Fruit fly (Drosophila melanogaster) whole organism, prepupa: ENCODE data around the gene ERp44.

Experiments
- Blimp-1 ChIP-seq: fragments of 200-800 bp; sonication (Bioruptor generic); optimal IDR thresholded peaks from 3 replicates; lab custom pipeline; 2017; ENCODE audit warnings: missing biosample characterization, missing genetic modification characterization, mild to moderate bottlenecking, moderate library complexity, missing genetic modification reagents
- CG10631 ChIP-seq: fragments of 200-800 bp; sonication (Bioruptor generic); optimal IDR thresholded peaks from 2 replicates; lab custom pipeline; 2016; ENCODE audit warnings: missing biosample characterization, missing genetic modification characterization
- CG10669 ChIP-seq: fragments of 200-800 bp; sonication (Bioruptor generic); optimal IDR thresholded peaks from 3 replicates; lab custom pipeline; 2018; ENCODE audit warnings: missing biosample characterization, mild to moderate bottlenecking, missing genetic modification characterization, moderate library complexity
- CG11294 ChIP-seq: fragments of 200-800 bp; sonication (Bioruptor generic); IDR thresholded peaks from 2 replicates; pipeline ENCODE4 v1.3.6; 2022; ENCODE audit warnings: missing biosample characterization, missing genetic modification characterization
- CG11902 ChIP-seq: fragments of 200-800 bp; sonication (Bioruptor generic); optimal IDR thresholded peaks from 3 replicates; lab custom pipeline; 2016; ENCODE audit warnings: missing biosample characterization, missing genetic modification characterization
- CG1621 ChIP-seq: fragments of 200-800 bp; sonication (Bioruptor generic); optimal IDR thresholded peaks from 3 replicates; lab custom pipeline; 2018; ENCODE audit warnings: missing biosample characterization, mild to moderate bottlenecking, missing genetic modification characterization
- CG16779 ChIP-seq: fragments of 200-800 bp; sonication (Bioruptor generic); optimal IDR thresholded peaks from 3 replicates; lab custom pipeline; 2017; ENCODE audit warnings: missing biosample characterization, mild to moderate bottlenecking, missing genetic modification characterization
- CG31627 ChIP-seq: fragments of 200-800 bp; sonication (Bioruptor generic); optimal IDR thresholded peaks from 3 replicates; lab custom pipeline; 2016; ENCODE audit warnings: missing biosample characterization, missing genetic modification characterization
- CG32006 ChIP-seq: fragments of 200-800 bp; sonication (Bioruptor generic); optimal IDR thresholded peaks from 3 replicates; lab custom pipeline; 2017; ENCODE audit warnings: missing biosample characterization, mild to moderate bottlenecking, missing genetic modification characterization
- CG34406 ChIP-seq: fragments of 200-800 bp; sonication (Bioruptor generic); optimal IDR thresholded peaks from 3 replicates; lab custom pipeline; 2016; ENCODE audit warnings: missing biosample characterization, missing genetic modification characterization
- CG3919 ChIP-seq: fragments of 200-800 bp; sonication (Bioruptor generic); optimal IDR thresholded peaks from 3 replicates; lab custom pipeline; 2016; ENCODE audit warnings: missing biosample characterization, missing genetic modification characterization
- CG4318 ChIP-seq: fragments of 200-800 bp; sonication (Bioruptor generic); optimal IDR thresholded peaks from 3 replicates; lab custom pipeline; 2017; ENCODE audit warnings: missing biosample characterization, mild to moderate bottlenecking, missing genetic modification characterization
- CG6163 ChIP-seq: fragments of 200-800 bp; sonication (Bioruptor generic); IDR thresholded peaks from 3 replicates; pipeline ENCODE4 v1.3.6; 2022; ENCODE audit warnings: missing biosample characterization, missing genetic modification characterization
- CG6276 ChIP-seq: fragments of 200-800 bp; sonication (Bioruptor generic); optimal IDR thresholded peaks from 2 replicates; lab custom pipeline; 2017; ENCODE audit warnings: missing biosample characterization, mild to moderate bottlenecking, missing genetic modification characterization
- CG6792 ChIP-seq: fragments of 200-800 bp; sonication (Bioruptor generic); optimal IDR thresholded peaks from 3 replicates; lab custom pipeline; 2016; ENCODE audit warnings: missing biosample characterization, missing genetic modification characterization
- CG6854 ChIP-seq: fragments of 200-800 bp; sonication (Bioruptor generic); optimal IDR thresholded peaks from 2 replicates; lab custom pipeline; 2017; ENCODE audit warnings: missing biosample characterization, mild to moderate bottlenecking, missing genetic modification characterization
- CG7368 ChIP-seq: fragments of 200-800 bp; sonication (Bioruptor generic); optimal IDR thresholded peaks from 3 replicates; lab custom pipeline; 2016; ENCODE audit warnings: missing biosample characterization, missing genetic modification characterization
- CG8119 ChIP-seq: fragments of 200-800 bp; sonication (Bioruptor generic); IDR thresholded peaks from 3 replicates; pipeline ENCODE4 v1.3.6; 2022; ENCODE audit warnings: missing biosample characterization, missing genetic modification characterization
- CG8319 ChIP-seq: fragments of 200-800 bp; sonication (Bioruptor generic); optimal IDR thresholded peaks from 3 replicates; lab custom pipeline; 2016; ENCODE audit warnings: missing biosample characterization, missing genetic modification characterization
- CG8632 ChIP-seq: fragments of 200-800 bp; sonication (Bioruptor generic); optimal IDR thresholded peaks from 3 replicates; lab custom pipeline; 2016; ENCODE audit warnings: missing biosample characterization, missing genetic modification characterization
- Eip75B ChIP-seq: fragments of 200-800 bp; sonication (Bioruptor generic); optimal IDR thresholded peaks from 3 replicates; lab custom pipeline; 2016; ENCODE audit warnings: missing biosample characterization, missing genetic modification characterization
- Eip93F ChIP-seq: fragments of 200-800 bp; sonication (Bioruptor generic); optimal IDR thresholded peaks from 2 replicates; lab custom pipeline; 2016; ENCODE audit warnings: missing biosample characterization, mild to moderate bottlenecking, missing genetic modification characterization
- Ets21C ChIP-seq: fragments of 200-800 bp; sonication (Bioruptor generic); optimal IDR thresholded peaks from 3 replicates; lab custom pipeline; 2016; ENCODE audit warnings: missing biosample characterization, missing genetic modification characterization
- Ets96B ChIP-seq: fragments of 200-800 bp; optimal IDR thresholded peaks from 2 replicates; lab custom pipeline; 2019; ENCODE audit warnings: missing biosample characterization, mild to moderate bottlenecking, missing genetic modification characterization, moderate library complexity
- Gug ChIP-seq: fragments of 200-800 bp; sonication (Bioruptor generic); IDR thresholded peaks from 2 replicates; pipeline ENCODE4 v1.3.6; 2022; ENCODE audit warnings: missing biosample characterization, missing genetic modification characterization
- Hr4 ChIP-seq: fragments of 200-800 bp; sonication (Bioruptor generic); optimal IDR thresholded peaks from 3 replicates; lab custom pipeline; 2016; ENCODE audit warnings: missing biosample characterization, missing genetic modification characterization
- Lpt ChIP-seq: fragments of 200-800 bp; sonication (Bioruptor generic); optimal IDR thresholded peaks from 3 replicates; lab custom pipeline; 2016; ENCODE audit warnings: missing biosample characterization, missing genetic modification characterization
- Met ChIP-seq: fragments of 200-800 bp; sonication (Bioruptor generic); optimal IDR thresholded peaks from 3 replicates; lab custom pipeline; 2016; ENCODE audit warnings: missing biosample characterization, missing genetic modification characterization
- OdsH ChIP-seq: fragments of 200-800 bp; sonication (Bioruptor generic); optimal IDR thresholded peaks from 3 replicates; lab custom pipeline; 2016; ENCODE audit warnings: missing biosample characterization, missing genetic modification characterization
- Smox ChIP-seq: fragments of 200-800 bp; sonication (Bioruptor generic); optimal IDR thresholded peaks from 3 replicates; lab custom pipeline; 2016; ENCODE audit warnings: missing biosample characterization, missing genetic modification characterization
- Sox102F ChIP-seq: fragments of 200-800 bp; sonication (Bioruptor generic); optimal IDR thresholded peaks from 2 replicates; lab custom pipeline; 2016; ENCODE audit warnings: missing biosample characterization, mild to moderate bottlenecking, missing genetic modification characterization
- Sox15 ChIP-seq: fragments of 200-800 bp; sonication (Bioruptor generic); optimal IDR thresholded peaks from 3 replicates; lab custom pipeline; 2016; ENCODE audit warnings: missing biosample characterization, missing genetic modification characterization
- achi ChIP-seq: fragments of 200-800 bp; sonication (Bioruptor generic); optimal IDR thresholded peaks from 3 replicates; lab custom pipeline; 2016; ENCODE audit warnings: missing biosample characterization, missing genetic modification characterization
- dac ChIP-seq: fragments of 200-800 bp; sonication (Bioruptor generic); optimal IDR thresholded peaks from 2 replicates; lab custom pipeline; 2017; ENCODE audit warnings: missing biosample characterization, mild to moderate bottlenecking, missing genetic modification characterization
- dsx ChIP-seq: fragments of 200-800 bp; optimal IDR thresholded peaks from 3 replicates; lab custom pipeline; 2019; ENCODE audit warnings: missing biosample characterization, mild to moderate bottlenecking, missing genetic modification characterization, moderate library complexity; ENCODE audit not compliant: poor library complexity, severe bottlenecking
- eg ChIP-seq: fragments of 200-800 bp; sonication (Bioruptor generic); IDR thresholded peaks from 3 replicates; pipeline ENCODE4 v1.3.6; 2022; ENCODE audit warnings: missing biosample characterization, missing genetic modification characterization
- esn ChIP-seq: fragments of 200-800 bp; sonication (Bioruptor generic); optimal IDR thresholded peaks from 2 replicates; lab custom pipeline; 2016; ENCODE audit warnings: missing biosample characterization, mild to moderate bottlenecking, missing genetic modification characterization, moderate library complexity
- fd59A ChIP-seq: fragments of 200-800 bp; sonication (Bioruptor generic); optimal IDR thresholded peaks from 2 replicates; lab custom pipeline; 2017; ENCODE audit warnings: missing biosample characterization, mild to moderate bottlenecking, missing genetic modification characterization, missing genetic modification reagents
- fd85E ChIP-seq: fragments of 200-800 bp; sonication (Bioruptor generic); optimal IDR thresholded peaks from 3 replicates; lab custom pipeline; 2016; ENCODE audit warnings: missing biosample characterization, missing genetic modification characterization
- fkh ChIP-seq: fragments of 200-800 bp; sonication (Bioruptor generic); optimal IDR thresholded peaks from 3 replicates; lab custom pipeline; 2017; ENCODE audit warnings: missing biosample characterization, mild to moderate bottlenecking, missing genetic modification characterization, moderate library complexity
- lz ChIP-seq: fragments of 200-800 bp; sonication (Bioruptor generic); optimal IDR thresholded peaks from 3 replicates; lab custom pipeline; 2016; ENCODE audit warnings: missing biosample characterization, missing genetic modification characterization
- net ChIP-seq: fragments of 200-800 bp; sonication (Bioruptor generic); optimal IDR thresholded peaks from 3 replicates; lab custom pipeline; 2016; ENCODE audit warnings: missing biosample characterization, missing genetic modification characterization
- pdm3 ChIP-seq: fragments of 200-800 bp; sonication (Bioruptor generic); optimal IDR thresholded peaks from 3 replicates; lab custom pipeline; 2016; ENCODE audit warnings: missing biosample characterization, missing genetic modification characterization
- salr ChIP-seq, 2 experiments: fragments of 200-800 bp; sonication (Bioruptor generic); optimal IDR thresholded peaks; 3 replicates each; lab custom pipeline; 2016 to 2018; ENCODE audit warnings: missing biosample characterization in 2 of 2, missing genetic modification characterization in 2 of 2, mild to moderate bottlenecking in 1 of 2
- spab ChIP-seq: fragments of 200-800 bp; sonication (Bioruptor generic); optimal IDR thresholded peaks from 2 replicates; lab custom pipeline; 2017; ENCODE audit warnings: missing biosample characterization, mild to moderate bottlenecking, missing genetic modification characterization, missing genetic modification reagents
- ss ChIP-seq, 2 experiments: fragments of 200-800 bp; sonication (Bioruptor generic); optimal IDR thresholded peaks; 2 replicates in 1 of 2; 3 replicates in 1 of 2; lab custom pipeline; 2017 to 2018; ENCODE audit warnings: mild to moderate bottlenecking in 2 of 2, missing biosample characterization in 2 of 2, missing genetic modification characterization in 2 of 2, moderate library complexity in 1 of 2
- svp ChIP-seq: fragments of 200-800 bp; sonication (Bioruptor generic); peaks from one replicate; lab custom pipeline; 2016; ENCODE audit warnings: missing biosample characterization, missing genetic modification characterization
- vri ChIP-seq: fragments of 200-800 bp; sonication (Bioruptor generic); optimal IDR thresholded peaks from 3 replicates; lab custom pipeline; 2016; ENCODE audit warnings: missing biosample characterization, mild to moderate bottlenecking, missing genetic modification characterization

The ERp44 gene

dm6 chrX:16297618-16298017, at the start of gene ERp44:
Gene ERp44 (minus strand): TSS chrX:16297718.
- no peak for TF ChIP-seq CG8119 (GFP tag; lab: Robert Waterston, UW)
- TF ChIP-seq CG6163 (GFP tag; lab: Robert Waterston, UW) = no peak
- no peak for TF ChIP-seq Sox102F (GFP tag; lab: Kevin White, UChicago)
- TF ChIP-seq CG8319 (GFP tag; lab: Kevin White, UChicago) = no peak
- TF ChIP-seq CG6276 (GFP tag; lab: Kevin White, UChicago) = no peak

dm6 chrX:16335107-16335642, 37.7 kb upstream of the ERp44 start:
- TF ChIP-seq CG31627 (GFP tag; lab: Kevin White, UChicago) (peak; percentile 75), salr (GFP tag; optimal IDR thresholded peaks at IDR 0.05; lab: Kevin White, UChicago) (peak; percentile 35 to 81), CG6163 (GFP tag; lab: Robert Waterston, UW) (peak; percentile 86), fd59A (GFP tag; lab: Kevin White, UChicago) (peak; percentile 35), CG32006 (peak; percentile 81), ss (GFP tag; optimal IDR thresholded peaks at IDR 0.05; lab: Kevin White, UChicago) (peak; percentile 25 to 62), CG10631 (GFP tag; lab: Kevin White, UChicago) (peak; percentile 70), CG7368 (peak; percentile 73), svp (GFP tag; lab: Kevin White, UChicago) (peak; percentile 86), CG8632 (GFP tag; lab: Kevin White, UChicago) (peak; percentile 76), lz (peak; percentile 77), achi (peak; percentile 80), spab (peak; percentile 31), Eip75B (peak; percentile 76), pdm3 (GFP tag; lab: Kevin White, UChicago) (peak; percentile 84), Ets21C (GFP tag; lab: Kevin White, UChicago) (peak; percentile 70), OdsH (peak; percentile 85), CG16779 (peak; percentile 51), CG6792 (GFP tag; lab: Kevin White, UChicago) (peak; percentile 62), Blimp-1 (GFP tag; lab: Kevin White, UChicago) (no peak), dsx (peak; percentile 62), Gug (GFP tag; lab: Robert Waterston, UW) (peak; percentile 78), Met (peak; percentile 79), CG10669 (GFP tag; lab: Kevin White, UChicago) (peak; percentile 67), CG8319 (GFP tag; lab: Kevin White, UChicago) (peak; percentile 62), Sox15 (GFP tag; lab: Kevin White, UChicago) (peak; percentile 64), fkh (GFP tag; lab: Kevin White, UChicago) (peak; percentile 59), fd85E (peak; percentile 66), CG6276 (GFP tag; lab: Kevin White, UChicago) (no peak), CG1621 (tag; lab: Kevin White, UChicago) (no peak), CG11294 (GFP tag; lab: Robert Waterston, UW) (peak; percentile 68), Smox (GFP tag; lab: Kevin White, UChicago) (peak; percentile 73), vri (peak; percentile 67), CG34406 (GFP tag; lab: Kevin White, UChicago) (peak; percentile 71), dac (peak; percentile 69), eg (GFP tag; lab: Robert Waterston, UW) (peak; percentile 91), CG11902 (peak; percentile 45), esn (peak; percentile 80), Eip93F (peak; percentile 20), Lpt (GFP tag; lab: Kevin White, UChicago) (peak; percentile 69), Sox102F (GFP tag; lab: Kevin White, UChicago) (peak; percentile 80), CG6854 (peak; percentile 22), Ets96B (peak; percentile 48), CG4318 (GFP tag; lab: Kevin White, UChicago) (peak; percentile 68), CG8119 (GFP tag; lab: Robert Waterston, UW) (peak; percentile 82), Hr4 (GFP tag; lab: Kevin White, UChicago) (peak; percentile 74), CG3919 (GFP tag; lab: Kevin White, UChicago) (peak; percentile 84), net (GFP tag; lab: Kevin White, UChicago) (peak; percentile 84)
